Worm (Caenorhabditis elegans) whole organism, late embryonic: ENCODE measurements around the gene Y116A8A.150.

ENCODE experiments used
- ceh-24 ChIP-seq: sonication (generic microtip); optimal IDR thresholded peaks from 2 replicates; lab custom pipeline; 2016; ENCODE audit warnings: mild to moderate bottlenecking, missing genetic modification characterization, missing compliant biosample characterization
- pag-3 ChIP-seq: sonication (generic microtip); optimal IDR thresholded peaks from 2 replicates; lab custom pipeline; 2016; ENCODE audit warnings: missing compliant biosample characterization, missing genetic modification characterization, borderline replicate concordance

DNA sequence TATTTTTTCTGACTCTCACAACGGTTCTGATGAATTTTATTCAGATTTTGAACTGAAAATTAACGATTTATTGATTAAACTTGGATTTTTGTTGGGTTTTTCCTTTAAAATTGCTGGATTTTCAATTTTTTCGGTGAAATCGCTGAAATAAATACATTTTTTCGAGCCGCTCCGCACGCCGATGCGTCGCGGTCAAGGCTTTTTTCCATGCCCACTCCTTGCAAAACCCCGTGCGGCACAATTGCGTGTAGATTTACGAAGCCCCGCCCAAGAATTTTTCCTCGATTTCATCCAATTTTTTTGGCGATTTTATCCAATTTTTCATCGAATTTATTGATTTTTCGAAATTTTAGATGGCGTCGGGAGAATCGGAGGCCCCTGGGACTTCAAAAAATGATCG, 22.7 kb upstream of the Y116A8A.150 start, which contains the start of gene gtsf-1:
- TF ChIP-seq ceh-24 (tag; lab: Kevin White, UChicago): no peak
- TF ChIP-seq pag-3 (tag; lab: Kevin White, UChicago): no peak
